Worm (Caenorhabditis elegans) whole organism, L3 larva: ENCODE results near the gene col-151.

Source experiments
- R02D3.7 ChIP-seq: fragments of 150-350 bp; optimal IDR thresholded peaks from 2 replicates; lab custom pipeline; 2014; ENCODE audit warnings: missing biosample characterization, missing genetic modification characterization
- aly-2 ChIP-seq: fragments of 150-350 bp; optimal IDR thresholded peaks from 2 replicates; lab custom pipeline; 2014; ENCODE audit warnings: missing biosample characterization, missing genetic modification characterization
- ceh-28 ChIP-seq: fragments of 150-350 bp; optimal IDR thresholded peaks from 2 replicates; lab custom pipeline; 2014; ENCODE audit warnings: missing biosample characterization, missing genetic modification reagents, missing genetic modification characterization
- ceh-82 ChIP-seq: fragments of 150-350 bp; optimal IDR thresholded peaks from 2 replicates; lab custom pipeline; 2014; ENCODE audit warnings: missing biosample characterization, missing genetic modification characterization
- ceh-9 ChIP-seq: sonication (generic microtip); optimal IDR thresholded peaks from 2 replicates; lab custom pipeline; 2018; ENCODE audit warnings: missing biosample characterization, missing genetic modification characterization
- daf-12 ChIP-seq: fragments of 150-350 bp; optimal IDR thresholded peaks from 2 replicates; lab custom pipeline; 2014; ENCODE audit warnings: missing biosample characterization, missing genetic modification reagents, missing genetic modification characterization
- egl-5 ChIP-seq: fragments of 150-350 bp; optimal IDR thresholded peaks from 2 replicates; lab custom pipeline; 2017; ENCODE audit warnings: missing biosample characterization, missing genetic modification reagents, missing genetic modification characterization, inconsistent platforms
- elt-1 ChIP-seq: fragments of 150-350 bp; optimal IDR thresholded peaks from 2 replicates; lab custom pipeline; 2014; ENCODE audit warnings: missing biosample characterization, missing genetic modification characterization
- elt-2 ChIP-seq: sonication (generic microtip); optimal IDR thresholded peaks from 2 replicates; lab custom pipeline; 2016; ENCODE audit warnings: missing genetic modification reagents, mild to moderate bottlenecking, missing genetic modification characterization, missing compliant biosample characterization
- elt-3 ChIP-seq, 3 experiments: fragments of 150-350 bp in 1 of 3; sonication (generic microtip) in 2 of 3; optimal IDR thresholded peaks; 2 replicates in 2 of 3; 4 replicates in 1 of 3; lab custom pipeline; 2014 to 2017; ENCODE audit warnings: missing biosample characterization in 3 of 3, missing genetic modification characterization in 3 of 3
- fkh-10 ChIP-seq: sonication (generic microtip); optimal IDR thresholded peaks from 2 replicates; lab custom pipeline; 2017; ENCODE audit warnings: missing biosample characterization, missing genetic modification reagents, missing genetic modification characterization
- fos-1 ChIP-seq: fragments of 150-350 bp; optimal IDR thresholded peaks from 2 replicates; lab custom pipeline; 2014; ENCODE audit warnings: missing biosample characterization, missing genetic modification characterization
- hmg-11 ChIP-seq: sonication (generic microtip); optimal IDR thresholded peaks from 2 replicates; lab custom pipeline; 2016; ENCODE audit warnings: missing genetic modification characterization, missing compliant biosample characterization
- lin-15B ChIP-seq: fragments of 150-350 bp; optimal IDR thresholded peaks from 2 replicates; lab custom pipeline; 2014; ENCODE audit warnings: missing biosample characterization, missing genetic modification characterization
- lin-39 ChIP-seq: fragments of 150-350 bp; optimal IDR thresholded peaks from 2 replicates; lab custom pipeline; 2018; ENCODE audit warnings: missing biosample characterization, missing genetic modification reagents, missing genetic modification characterization
- lsy-12 ChIP-seq: sonication (generic microtip); optimal IDR thresholded peaks from 2 replicates; lab custom pipeline; 2016; ENCODE audit warnings: mild to moderate bottlenecking, missing genetic modification characterization, missing compliant biosample characterization
- mdl-1 ChIP-seq: fragments of 150-350 bp; optimal IDR thresholded peaks from 2 replicates; lab custom pipeline; 2014; ENCODE audit warnings: missing biosample characterization, missing genetic modification characterization
- nfya-1 ChIP-seq: sonication (generic microtip); optimal IDR thresholded peaks from 2 replicates; lab custom pipeline; 2017; ENCODE audit warnings: missing genetic modification characterization, mild to moderate bottlenecking, missing compliant biosample characterization, antibody characterized with exemption, moderate library complexity; ENCODE audit not compliant: insufficient read depth
- nhr-11 ChIP-seq: fragments of 150-350 bp; optimal IDR thresholded peaks from 2 replicates; lab custom pipeline; 2014; ENCODE audit warnings: missing biosample characterization, missing genetic modification characterization
- nhr-12 ChIP-seq: fragments of 150-350 bp; optimal IDR thresholded peaks from 2 replicates; lab custom pipeline; 2014; ENCODE audit warnings: missing biosample characterization, missing genetic modification characterization
- nhr-23 ChIP-seq: fragments of 150-350 bp; optimal IDR thresholded peaks from 2 replicates; lab custom pipeline; 2014; ENCODE audit warnings: missing biosample characterization, missing genetic modification reagents, missing genetic modification characterization
- nhr-237 ChIP-seq: fragments of 150-350 bp; optimal IDR thresholded peaks from 2 replicates; lab custom pipeline; 2014; ENCODE audit warnings: missing biosample characterization, missing genetic modification characterization
- nhr-25 ChIP-seq: sonication (generic microtip); optimal IDR thresholded peaks from 2 replicates; lab custom pipeline; 2017; ENCODE audit warnings: missing biosample characterization, missing genetic modification characterization
- nhr-28 ChIP-seq: fragments of 150-350 bp; optimal IDR thresholded peaks from 2 replicates; lab custom pipeline; 2014; ENCODE audit warnings: missing biosample characterization, missing genetic modification characterization
- nhr-43 ChIP-seq: sonication (generic microtip); optimal IDR thresholded peaks from 2 replicates; lab custom pipeline; 2016; ENCODE audit warnings: mild to moderate bottlenecking, missing genetic modification characterization, missing compliant biosample characterization; ENCODE audit not compliant: poor library complexity, severe bottlenecking
- nhr-67 ChIP-seq: fragments of 150-350 bp; optimal IDR thresholded peaks from 2 replicates; lab custom pipeline; 2014; ENCODE audit warnings: missing biosample characterization, missing genetic modification characterization
- nhr-76 ChIP-seq: fragments of 150-350 bp; sonication (generic microtip); optimal IDR thresholded peaks from 5 replicates; lab custom pipeline; 2014; ENCODE audit warnings: missing biosample characterization, missing genetic modification characterization
- pha-4 ChIP-seq: fragments of 150-350 bp; optimal IDR thresholded peaks from 2 replicates; lab custom pipeline; 2014; ENCODE audit warnings: missing biosample characterization, missing genetic modification reagents, missing genetic modification characterization
- pqm-1 ChIP-seq: fragments of 150-350 bp; optimal IDR thresholded peaks from 2 replicates; lab custom pipeline; 2017; ENCODE audit warnings: missing biosample characterization, missing genetic modification characterization, inconsistent platforms
- skn-1 ChIP-seq: fragments of 150-350 bp; optimal IDR thresholded peaks from 2 replicates; lab custom pipeline; 2014; ENCODE audit warnings: missing biosample characterization, missing genetic modification characterization
- snpc-4 ChIP-seq: fragments of 150-350 bp; optimal IDR thresholded peaks from 2 replicates; lab custom pipeline; 2014; ENCODE audit warnings: missing biosample characterization, missing genetic modification characterization
- tbx-2 ChIP-seq: sonication (generic microtip); optimal IDR thresholded peaks from 2 replicates; lab custom pipeline; 2016; ENCODE audit warnings: mild to moderate bottlenecking, missing genetic modification characterization, missing compliant biosample characterization
- unc-39 ChIP-seq: sonication (generic microtip); optimal IDR thresholded peaks from 4 replicates; lab custom pipeline; 2017; ENCODE audit warnings: missing biosample characterization, missing genetic modification characterization
- unc-62 ChIP-seq: fragments of 150-350 bp; sonication (generic microtip); optimal IDR thresholded peaks from 4 replicates; lab custom pipeline; 2014; ENCODE audit warnings: missing biosample characterization, missing genetic modification reagents, missing genetic modification characterization
- zag-1 ChIP-seq: fragments of 150-350 bp; optimal IDR thresholded peaks from 2 replicates; lab custom pipeline; 2014; ENCODE audit warnings: missing biosample characterization, missing genetic modification characterization
- ztf-11 ChIP-seq: fragments of 150-350 bp; optimal IDR thresholded peaks from 2 replicates; lab custom pipeline; 2014; ENCODE audit warnings: missing biosample characterization, missing genetic modification characterization
- ztf-4 ChIP-seq: fragments of 150-350 bp; optimal IDR thresholded peaks from 2 replicates; lab custom pipeline; 2014; ENCODE audit warnings: missing biosample characterization, missing genetic modification characterization

The col-151 gene

DNA sequence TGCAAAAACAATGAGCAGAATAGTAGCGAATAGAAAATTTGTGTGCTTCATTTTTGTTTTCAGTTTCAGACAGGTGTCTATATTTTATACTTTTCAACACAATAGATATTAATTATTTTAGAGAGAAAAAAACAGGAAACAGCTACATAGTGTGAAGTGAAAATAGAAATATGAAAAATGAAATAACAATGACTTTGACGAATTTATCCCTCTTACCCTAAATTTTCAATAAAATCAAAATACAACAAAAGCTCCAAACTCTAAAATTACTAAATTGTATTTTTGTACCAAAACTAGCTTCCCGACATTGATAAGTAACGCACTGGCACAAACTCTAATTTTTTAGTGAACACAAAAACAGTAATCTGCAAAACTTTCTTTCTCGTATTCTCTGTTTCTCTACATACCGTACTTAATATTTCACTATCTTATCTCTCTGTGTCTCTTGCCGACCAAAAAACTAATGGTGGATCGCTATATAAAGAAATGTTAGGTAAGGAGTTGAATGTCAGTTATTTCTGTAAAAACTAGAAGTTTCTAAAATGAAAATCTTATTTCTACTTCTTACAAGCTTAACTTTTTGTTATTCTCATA, at the start of gene col-151, which contains the start of gene ugt-1:
col-151 (minus strand) TSS at position 51 of the 594 bp plus-strand sequence.
ugt-1 (plus strand) TSS at position 491 of the 594 bp plus-strand sequence.
- TF ChIP-seq nhr-76 (no peak), aly-2 (no peak), nhr-25 (no peak), nhr-23 (tag; lab: Kevin White, UChicago) (no peak), elt-2 (peak; percentile 53), unc-39 (tag; lab: Kevin White, UChicago) (no peak), pqm-1 (peak; percentile 59), lsy-12 (tag; lab: Kevin White, UChicago) (no peak), nhr-237 (tag; lab: Kevin White, UChicago) (no peak), ceh-28 (tag; lab: Kevin White, UChicago) (no peak), lin-15B (tag; lab: Kevin White, UChicago) (no peak)

DNA sequence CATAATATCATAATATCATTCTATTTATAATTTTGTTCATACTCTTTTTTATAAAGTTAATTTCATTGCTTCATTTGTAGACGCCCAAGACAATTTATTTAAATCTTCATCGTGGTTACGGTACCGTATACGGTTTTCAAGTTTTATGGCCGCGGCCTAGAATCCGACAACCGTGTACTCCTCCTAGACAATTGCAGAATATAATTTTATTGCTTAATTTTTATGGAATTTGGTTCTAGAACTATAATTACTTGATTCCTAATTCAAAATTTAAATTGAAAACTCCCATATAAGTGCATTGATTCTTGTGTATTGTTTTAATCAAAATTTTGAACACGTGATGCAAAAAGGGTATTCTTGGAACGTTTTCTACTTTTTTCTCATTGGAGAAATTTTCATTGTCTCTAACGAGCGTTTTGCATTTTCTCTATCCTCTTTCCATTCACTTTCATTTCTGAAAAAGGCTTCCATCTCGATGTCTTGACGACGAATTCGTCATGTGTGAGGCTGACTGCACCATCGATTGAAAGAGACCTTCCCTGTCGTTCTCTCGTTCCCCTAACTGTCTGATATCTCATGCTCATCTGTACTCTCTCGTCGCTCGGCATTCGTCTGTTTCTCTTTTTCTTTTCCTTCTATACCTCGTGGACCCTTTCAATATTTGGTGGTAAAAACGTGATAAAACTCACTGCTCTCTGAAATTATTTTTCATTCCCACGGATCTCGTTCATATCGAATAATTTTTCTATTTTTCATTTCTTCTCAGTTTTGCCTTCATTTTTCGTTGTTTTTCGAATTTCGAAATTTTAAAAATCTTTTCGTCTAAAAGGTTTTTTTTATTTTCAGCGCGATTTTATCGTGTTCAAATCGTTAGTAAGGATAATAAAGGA, 46.4 kb upstream of the col-151 start, which contains the start of gene pap-1:
pap-1 (plus strand) TSS at position 840 of the 890 bp plus-strand sequence.
- TF ChIP-seq zag-1 (no peak), pqm-1 (no peak), unc-39 (tag; lab: Kevin White, UChicago) (no peak), nhr-43 (tag; lab: Kevin White, UChicago) (peak; percentile 15), pha-4 (tag; lab: Kevin White, UChicago) (peak; percentile 3), nfya-1 (tag; lab: Kevin White, UChicago) (peak; percentile 49), hmg-11 (tag; lab: Kevin White, UChicago) (peak; percentile 60), elt-3 (tag; optimal IDR thresholded peaks at IDR 0.05; lab: Kevin White, UChicago) (no peak), lin-39 (tag; lab: Kevin White, UChicago) (no peak), nhr-67 (tag; lab: Kevin White, UChicago) (no peak), nhr-76 (no peak), elt-2 (peak; percentile 21), nhr-12 (no peak), ceh-28 (tag; lab: Kevin White, UChicago) (peak; percentile 76), snpc-4 (no peak), elt-1 (tag; lab: Kevin White, UChicago) (no peak), daf-12 (no peak), lin-15B (tag; lab: Kevin White, UChicago) (peak; percentile 1)

DNA sequence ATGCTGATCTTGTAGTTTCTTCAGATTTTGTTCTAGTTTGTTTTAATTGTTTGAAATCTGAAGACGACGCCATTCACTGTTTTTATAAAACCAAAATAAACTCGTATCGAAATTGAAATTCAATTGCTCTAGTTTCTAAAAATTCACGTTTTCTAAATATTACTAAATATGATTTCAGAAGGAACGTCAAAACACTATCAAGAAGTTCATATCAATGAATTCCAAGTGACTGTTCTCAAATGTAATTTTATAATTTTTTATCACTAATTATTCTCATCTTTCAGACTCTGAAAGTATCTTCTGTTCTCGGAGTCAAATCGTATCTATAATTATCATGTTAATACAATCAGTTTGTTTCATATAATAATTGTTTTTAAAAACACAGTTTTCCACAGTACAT, 45.7 kb upstream of the col-151 start, which contains the start of gene snf-10:
snf-10 (minus strand) TSS at position 101 of the 400 bp plus-strand sequence.
- TF ChIP-seq nhr-11 (tag; lab: Kevin White, UChicago) = no peak
- no peak for TF ChIP-seq nhr-237 (tag; lab: Kevin White, UChicago)
- TF ChIP-seq fkh-10 = no peak
- no peak for TF ChIP-seq R02D3.7 (tag; lab: Kevin White, UChicago)
- no peak for TF ChIP-seq skn-1 (tag; lab: Kevin White, UChicago)
- TF ChIP-seq lin-39 (tag; lab: Kevin White, UChicago) = no peak

DNA sequence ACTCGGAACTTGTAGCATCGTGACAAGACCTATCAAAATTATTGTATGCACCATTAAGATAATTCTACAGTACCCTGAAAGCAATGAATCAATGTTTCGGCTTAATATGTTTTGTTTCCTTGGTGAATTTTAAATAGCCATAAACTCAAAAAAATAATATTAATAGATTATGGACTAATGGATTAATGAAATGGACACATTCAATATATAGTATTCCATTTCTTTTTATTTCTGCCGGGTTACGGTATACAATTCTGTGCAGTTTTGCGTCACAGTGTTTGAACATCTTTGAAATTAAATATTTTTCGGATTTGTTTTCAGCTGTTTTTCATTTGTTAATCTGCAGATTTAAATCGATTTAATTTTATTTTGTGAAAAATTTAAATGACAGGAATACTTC, 41.6 kb upstream of the col-151 start, which contains the start of gene set-22:
set-22 (plus strand) TSS at position 301 of the 400 bp plus-strand sequence.
- TF ChIP-seq ztf-4 (tag; lab: Kevin White, UChicago) = no peak
- TF ChIP-seq ztf-11 (tag; lab: Kevin White, UChicago) = no peak
- TF ChIP-seq nhr-28 (tag; lab: Kevin White, UChicago) = no peak
- TF ChIP-seq fkh-10 = no peak
- no peak for TF ChIP-seq R02D3.7 (tag; lab: Kevin White, UChicago)
- TF ChIP-seq mdl-1 (tag; lab: Kevin White, UChicago) = no peak
- no peak for TF ChIP-seq zag-1
- TF ChIP-seq egl-5 (tag; lab: Kevin White, UChicago) = no peak
- no peak for TF ChIP-seq tbx-2 (tag; lab: Kevin White, UChicago)
- no peak for TF ChIP-seq elt-2
- TF ChIP-seq nhr-11 (tag; lab: Kevin White, UChicago) = no peak
- no peak for TF ChIP-seq fos-1 (tag; lab: Kevin White, UChicago)
- TF ChIP-seq ceh-9 (tag; lab: Kevin White, UChicago) = no peak
- TF ChIP-seq ceh-28 (tag; lab: Kevin White, UChicago) = no peak
- no peak for TF ChIP-seq lin-39 (tag; lab: Kevin White, UChicago)
- TF ChIP-seq unc-62 (GFP tag; lab: Kevin White, UChicago) = no peak
- no peak for TF ChIP-seq nhr-76
- TF ChIP-seq ceh-82 (tag; lab: Kevin White, UChicago) = no peak
- no peak for TF ChIP-seq nhr-23 (tag; lab: Kevin White, UChicago)
